Worm (Caenorhabditis elegans) whole organism, early embryonic: Measurements from ENCODE around the gene cest-24.

Experiments
- B0310.2 ChIP-seq: sonication (generic microtip); optimal IDR thresholded peaks from 2 replicates; lab custom pipeline; 2016; ENCODE audit warnings: mild to moderate bottlenecking, missing genetic modification characterization, missing compliant biosample characterization
- F13C5.2 ChIP-seq: sonication (generic microtip); optimal IDR thresholded peaks from 2 replicates; lab custom pipeline; 2017; ENCODE audit warnings: mild to moderate bottlenecking, missing genetic modification characterization, inconsistent platforms, missing compliant biosample characterization
- aly-1 ChIP-seq: sonication (generic microtip); optimal IDR thresholded peaks from 2 replicates; lab custom pipeline; 2016; ENCODE audit warnings: missing genetic modification characterization, missing compliant biosample characterization
- ama-1 ChIP-seq: fragments of 150-350 bp; optimal IDR thresholded peaks from 2 replicates; lab custom pipeline; 2014
- ceh-13 ChIP-seq: fragments of 200-800 bp; sonication (Bioruptor generic); optimal IDR thresholded peaks from 2 replicates; lab custom pipeline; 2018; ENCODE audit warnings: mild to moderate bottlenecking, missing genetic modification characterization, missing compliant biosample characterization
- ceh-36 ChIP-seq: sonication (generic microtip); optimal IDR thresholded peaks from 2 replicates; lab custom pipeline; 2016; ENCODE audit warnings: missing genetic modification characterization, inconsistent platforms, missing compliant biosample characterization
- ets-7 ChIP-seq: sonication (generic microtip); optimal IDR thresholded peaks from 2 replicates; lab custom pipeline; 2016; ENCODE audit warnings: missing genotype, missing genetic modification characterization, missing compliant biosample characterization
- flt-1 ChIP-seq: fragments of 200-800 bp; sonication (Bioruptor generic); IDR thresholded peaks from 2 replicates; pipeline ENCODE4 v1.3.6; 2022; ENCODE audit warnings: missing genetic modification characterization, missing compliant biosample characterization
- hmbx-1 ChIP-seq: sonication (generic microtip); optimal IDR thresholded peaks from 2 replicates; lab custom pipeline; 2016; ENCODE audit warnings: mild to moderate bottlenecking, missing genetic modification characterization, missing compliant biosample characterization
- hmg-4 ChIP-seq: fragments of 200-800 bp; sonication (Bioruptor generic); optimal IDR thresholded peaks from 2 replicates; lab custom pipeline; 2018; ENCODE audit warnings: mild to moderate bottlenecking, missing genetic modification characterization, missing compliant biosample characterization
- hnd-1 ChIP-seq: sonication (generic microtip); optimal IDR thresholded peaks from 2 replicates; lab custom pipeline; 2016; ENCODE audit warnings: missing genetic modification characterization, missing compliant biosample characterization
- pes-1 ChIP-seq: fragments of 200-800 bp; sonication (Bioruptor generic); IDR thresholded peaks from 2 replicates; pipeline ENCODE4 v1.3.6; 2022; ENCODE audit warnings: missing genetic modification reagents, missing genetic modification characterization, missing compliant biosample characterization
- scrt-1 ChIP-seq: fragments of 200-800 bp; sonication (Bioruptor generic); IDR thresholded peaks from 2 replicates; pipeline ENCODE4 v1.3.6; 2022; ENCODE audit warnings: missing genetic modification characterization, missing compliant biosample characterization
- sea-1 ChIP-seq: fragments of 200-800 bp; sonication (Bioruptor generic); conservative IDR thresholded peaks from 2 replicates; pipeline ENCODE4 v1.3.6; 2022; ENCODE audit warnings: missing genetic modification characterization, missing compliant biosample characterization
- tbx-11 ChIP-seq: fragments of 200-800 bp; sonication (Bioruptor generic); IDR thresholded peaks from 2 replicates; pipeline ENCODE4 v1.3.6; 2022; ENCODE audit warnings: missing genetic modification characterization, missing compliant biosample characterization
- tbx-37 ChIP-seq: fragments of 200-800 bp; sonication (Bioruptor generic); conservative IDR thresholded peaks from 2 replicates; pipeline ENCODE4 v1.3.6; 2022; ENCODE audit warnings: missing genetic modification reagents, missing genetic modification characterization, missing compliant biosample characterization
- tra-4 ChIP-seq: sonication (generic microtip); optimal IDR thresholded peaks from 2 replicates; lab custom pipeline; 2017; ENCODE audit warnings: missing genetic modification characterization, missing compliant biosample characterization

The cest-24 gene

ce11 chrV:6311936-6312335, 4.8 kb upstream of the cest-24 start:
- TF ChIP-seq ceh-13 (GFP tag; lab: Kevin White, UChicago) = no peak
- no peak for TF ChIP-seq F13C5.2 (tag; lab: Kevin White, UChicago)
- TF ChIP-seq hmbx-1 (tag; lab: Kevin White, UChicago) = no peak
- TF ChIP-seq sea-1 (GFP tag; lab: Robert Waterston, UW) = no peak
- TF ChIP-seq hnd-1 (tag; lab: Kevin White, UChicago) = no peak
- no peak for TF ChIP-seq tbx-11 (GFP tag; lab: Robert Waterston, UW)
- TF ChIP-seq scrt-1 (GFP tag; lab: Robert Waterston, UW) = no peak
- TF ChIP-seq tra-4 (tag; lab: Kevin White, UChicago) = no peak

DNA sequence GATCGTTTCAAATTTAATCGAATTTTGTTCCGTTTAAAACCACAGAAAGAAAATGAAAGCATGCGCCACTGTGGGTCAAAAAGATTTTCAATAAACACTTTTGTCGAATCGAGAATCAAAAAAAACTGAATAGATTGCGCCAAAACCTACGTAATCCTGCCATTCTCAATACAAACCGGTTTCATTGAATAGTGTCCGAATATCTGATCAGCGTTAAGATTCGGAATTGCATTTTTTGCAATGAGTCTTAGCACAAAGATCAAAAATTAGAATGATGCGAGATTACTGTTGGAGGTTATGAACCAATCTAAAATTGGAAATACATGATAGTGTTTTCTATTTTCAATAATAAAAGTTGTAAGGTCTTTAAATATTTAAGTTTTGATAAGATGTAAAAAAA, 1.2 kb downstream of the cest-24 start:
- TF ChIP-seq tbx-37 (GFP tag; lab: Robert Waterston, UW) (no peak), tbx-11 (GFP tag; lab: Robert Waterston, UW) (no peak), hmbx-1 (tag; lab: Kevin White, UChicago) (no peak), ceh-13 (GFP tag; lab: Kevin White, UChicago) (no peak), flt-1 (GFP tag; lab: Robert Waterston, UW) (no peak), scrt-1 (GFP tag; lab: Robert Waterston, UW) (no peak), hnd-1 (tag; lab: Kevin White, UChicago) (no peak), ets-7 (no peak), tra-4 (tag; lab: Kevin White, UChicago) (no peak), pes-1 (GFP tag; lab: Robert Waterston, UW) (no peak), F13C5.2 (tag; lab: Kevin White, UChicago) (no peak), ceh-36 (no peak), hmg-4 (GFP tag; lab: Kevin White, UChicago) (no peak)

- TF ChIP-seq tra-4 (tag; lab: Kevin White, UChicago) (no peak), ama-1 (lab: Kevin White, UChicago) (no peak), hnd-1 (tag; lab: Kevin White, UChicago) (no peak), tbx-11 (GFP tag; lab: Robert Waterston, UW) (no peak), ceh-36 (no peak), tbx-37 (GFP tag; lab: Robert Waterston, UW) (no peak), scrt-1 (GFP tag; lab: Robert Waterston, UW) (no peak), flt-1 (GFP tag; lab: Robert Waterston, UW) (no peak), ets-7 (no peak), hmg-4 (GFP tag; lab: Kevin White, UChicago) (no peak), hmbx-1 (tag; lab: Kevin White, UChicago) (no peak), pes-1 (GFP tag; lab: Robert Waterston, UW) (no peak)
These were observed 2.6 kb downstream of the cest-24 start for ce11 chrV:6319358-6319757.

DNA sequence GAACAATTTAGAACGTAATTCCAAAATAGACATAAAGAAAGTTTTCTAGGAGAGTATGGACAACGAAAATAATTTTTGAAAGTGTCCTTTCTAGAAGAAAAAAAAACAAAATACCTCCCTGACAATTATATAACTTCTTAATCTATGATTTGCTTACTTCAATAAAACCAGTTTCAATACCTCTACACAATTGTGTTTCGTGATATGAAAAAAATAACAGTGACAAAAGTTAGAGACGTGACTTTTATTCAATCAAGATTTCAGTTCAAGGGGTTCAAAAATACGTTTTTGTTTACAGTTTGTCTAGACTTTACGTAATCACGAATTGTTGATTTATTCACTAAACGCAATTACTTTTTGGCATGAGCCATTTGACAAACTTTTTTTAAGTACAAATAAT, 4.5 kb downstream of the cest-24 start:
- TF ChIP-seq scrt-1 (GFP tag; lab: Robert Waterston, UW) = no peak

DNA sequence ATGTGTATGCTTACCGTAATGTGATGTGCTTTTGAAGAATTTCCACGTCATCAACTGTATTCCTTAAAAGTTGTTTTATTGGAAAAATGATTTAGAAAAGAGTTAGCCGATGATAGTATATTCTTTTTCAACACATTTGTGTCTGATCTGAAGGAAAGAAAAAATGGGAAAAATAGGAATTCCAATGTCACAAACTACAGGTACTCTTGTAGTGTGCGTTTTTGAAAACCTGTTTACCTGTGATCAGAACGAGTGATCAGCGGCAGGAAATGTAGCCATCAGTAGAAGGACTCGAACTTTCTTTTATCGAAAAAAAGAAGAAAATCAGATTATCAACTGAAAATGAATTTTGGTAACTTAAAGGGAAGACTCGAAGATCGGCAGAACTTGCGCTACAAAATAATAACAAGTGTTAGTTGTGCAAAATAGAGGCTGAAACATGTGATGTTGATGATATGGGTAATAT, 5.0 kb downstream of the cest-24 start, which contains the start of gene T28C12.15:
TSS of gene T28C12.15 (minus strand) at position 51 of the 466 bp plus-strand sequence.
- TF ChIP-seq hmg-4 (GFP tag; lab: Kevin White, UChicago) = no peak
- TF ChIP-seq hmbx-1 (tag; lab: Kevin White, UChicago) = no peak
- no peak for TF ChIP-seq tbx-37 (GFP tag; lab: Robert Waterston, UW)
- no peak for TF ChIP-seq scrt-1 (GFP tag; lab: Robert Waterston, UW)
- TF ChIP-seq ets-7 = no peak
- no peak for TF ChIP-seq sea-1 (GFP tag; lab: Robert Waterston, UW)
- TF ChIP-seq pes-1 (GFP tag; lab: Robert Waterston, UW) = no peak
- no peak for TF ChIP-seq tra-4 (tag; lab: Kevin White, UChicago)
- TF ChIP-seq B0310.2 (tag; lab: Kevin White, UChicago) = no peak
- no peak for TF ChIP-seq ceh-13 (GFP tag; lab: Kevin White, UChicago)
- no peak for TF ChIP-seq ceh-36
- no peak for TF ChIP-seq ama-1 (lab: Kevin White, UChicago)
- no peak for TF ChIP-seq hnd-1 (tag; lab: Kevin White, UChicago)
- TF ChIP-seq flt-1 (GFP tag; lab: Robert Waterston, UW) = no peak
- TF ChIP-seq tbx-11 (GFP tag; lab: Robert Waterston, UW) = no peak
- no peak for TF ChIP-seq aly-1 (tag; lab: Kevin White, UChicago)
- no peak for TF ChIP-seq F13C5.2 (tag; lab: Kevin White, UChicago)

DNA sequence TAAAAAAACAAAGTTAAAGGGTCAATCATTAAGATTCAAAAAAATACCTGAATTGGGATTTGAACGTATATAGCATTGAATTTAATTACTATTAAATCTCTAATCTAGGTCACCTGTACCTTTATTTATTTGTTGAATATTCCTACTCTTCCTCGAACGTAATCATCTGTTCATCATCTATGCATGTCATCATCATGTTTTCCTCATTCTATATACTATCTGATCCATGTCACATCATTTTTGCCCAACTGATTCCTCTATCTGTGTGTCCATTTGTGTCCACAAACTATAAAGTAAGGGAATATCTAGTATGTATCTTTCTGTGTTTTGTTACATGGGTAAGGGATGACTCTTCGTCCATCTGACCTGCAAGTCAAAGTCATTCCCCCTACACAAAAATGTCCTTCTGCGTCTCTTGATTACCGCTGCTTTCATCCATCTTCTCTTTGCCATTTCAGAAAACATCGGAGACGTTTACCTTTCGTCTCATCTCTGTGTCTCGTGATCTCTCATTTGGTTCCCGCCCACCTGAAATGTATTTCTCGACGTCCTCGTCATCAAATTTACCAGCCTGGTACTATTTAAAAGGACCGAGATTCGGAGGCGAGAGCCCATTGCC, 6.1 kb downstream of the cest-24 start:
- TF ChIP-seq scrt-1 (GFP tag; lab: Robert Waterston, UW) (no peak), flt-1 (GFP tag; lab: Robert Waterston, UW) (no peak), ceh-13 (GFP tag; lab: Kevin White, UChicago) (no peak), B0310.2 (tag; lab: Kevin White, UChicago) (no peak)

DNA sequence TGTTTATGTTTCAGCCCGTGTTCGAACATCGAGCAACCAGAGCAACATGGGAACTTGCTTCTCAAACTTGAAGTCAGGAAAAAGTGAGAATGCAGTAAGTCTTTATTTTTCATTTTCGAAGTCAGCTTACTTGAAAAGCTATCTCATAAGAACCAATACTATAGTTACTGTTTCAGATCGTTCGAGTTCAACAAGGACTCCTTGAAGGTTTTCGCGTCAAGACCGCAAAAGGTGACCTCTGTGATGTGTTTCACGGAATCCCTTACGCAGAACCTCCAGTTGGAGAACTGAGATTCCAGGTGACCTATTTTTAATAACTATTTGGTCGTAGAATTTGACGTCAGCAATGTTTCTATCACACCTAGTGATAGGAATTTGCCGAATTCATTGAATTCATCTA, 6.9 kb downstream of the cest-24 start:
- TF ChIP-seq sea-1 (GFP tag; lab: Robert Waterston, UW) (no peak), ama-1 (lab: Kevin White, UChicago) (no peak), F13C5.2 (tag; lab: Kevin White, UChicago) (no peak), hnd-1 (tag; lab: Kevin White, UChicago) (no peak), scrt-1 (GFP tag; lab: Robert Waterston, UW) (no peak), ceh-13 (GFP tag; lab: Kevin White, UChicago) (no peak), flt-1 (GFP tag; lab: Robert Waterston, UW) (no peak), hmg-4 (GFP tag; lab: Kevin White, UChicago) (no peak), pes-1 (GFP tag; lab: Robert Waterston, UW) (no peak), ceh-36 (no peak), tbx-37 (GFP tag; lab: Robert Waterston, UW) (no peak), B0310.2 (tag; lab: Kevin White, UChicago) (no peak), hmbx-1 (tag; lab: Kevin White, UChicago) (no peak), tra-4 (tag; lab: Kevin White, UChicago) (no peak), aly-1 (tag; lab: Kevin White, UChicago) (no peak), tbx-11 (GFP tag; lab: Robert Waterston, UW) (no peak), ets-7 (no peak)
